Worm (Caenorhabditis elegans) whole organism, late embryonic: ENCODE measurements around the gene abu-1.

Experiments used
- ceh-22 ChIP-seq: sonication (generic microtip); optimal IDR thresholded peaks from 2 replicates; lab custom pipeline; 2017; ENCODE audit warnings: missing biosample characterization, missing genetic modification characterization
- ceh-45 ChIP-seq: fragments of 200-800 bp; sonication (Bioruptor generic); IDR thresholded peaks from 2 replicates; pipeline ENCODE4 v1.3.6; 2022; ENCODE audit warnings: missing genetic modification reagents, missing genetic modification characterization, missing compliant biosample characterization
- che-1 ChIP-seq: sonication (generic microtip); optimal IDR thresholded peaks from 2 replicates; lab custom pipeline; 2016; ENCODE audit warnings: mild to moderate bottlenecking, missing genetic modification characterization, missing compliant biosample characterization
- dve-1 ChIP-seq: sonication (generic microtip); optimal IDR thresholded peaks from 2 replicates; lab custom pipeline; 2017; ENCODE audit warnings: antibody characterized with exemption, mild to moderate bottlenecking, missing genetic modification characterization, missing compliant biosample characterization
- elt-2 ChIP-seq: sonication (generic microtip); optimal IDR thresholded peaks from 2 replicates; lab custom pipeline; 2016; ENCODE audit warnings: missing genetic modification reagents, missing genetic modification characterization, missing compliant biosample characterization
- eyg-1 ChIP-seq: sonication (generic microtip); optimal IDR thresholded peaks from 2 replicates; lab custom pipeline; 2016; ENCODE audit warnings: missing genotype, missing genetic modification characterization, missing compliant biosample characterization
- lim-6 ChIP-seq: sonication (generic microtip); optimal IDR thresholded peaks from 2 replicates; lab custom pipeline; 2016; ENCODE audit warnings: missing genetic modification characterization, missing compliant biosample characterization
- lin-11 ChIP-seq: fragments of 200-800 bp; sonication (Bioruptor generic); optimal IDR thresholded peaks from 2 replicates; lab custom pipeline; 2018; ENCODE audit warnings: mild to moderate bottlenecking, missing genetic modification characterization, missing compliant biosample characterization
- mec-3 ChIP-seq: sonication (generic microtip); optimal IDR thresholded peaks from 2 replicates; lab custom pipeline; 2016; ENCODE audit warnings: borderline replicate concordance, missing genetic modification characterization, missing compliant biosample characterization
- nhr-11 ChIP-seq: fragments of 150-350 bp; optimal IDR thresholded peaks from 2 replicates; lab custom pipeline; 2014; ENCODE audit warnings: missing biosample characterization, missing genetic modification characterization
- odd-2 ChIP-seq: sonication (generic microtip); optimal IDR thresholded peaks from 2 replicates; lab custom pipeline; 2017; ENCODE audit warnings: antibody characterized with exemption, mild to moderate bottlenecking, missing genetic modification characterization, missing compliant biosample characterization
- tbx-2 ChIP-seq: sonication (generic microtip); optimal IDR thresholded peaks from 2 replicates; lab custom pipeline; 2016; ENCODE audit warnings: missing genetic modification characterization, missing compliant biosample characterization
- zip-5 ChIP-seq: sonication (generic microtip); optimal IDR thresholded peaks from 2 replicates; lab custom pipeline; 2016; ENCODE audit warnings: missing genetic modification characterization, missing compliant biosample characterization

DNA sequence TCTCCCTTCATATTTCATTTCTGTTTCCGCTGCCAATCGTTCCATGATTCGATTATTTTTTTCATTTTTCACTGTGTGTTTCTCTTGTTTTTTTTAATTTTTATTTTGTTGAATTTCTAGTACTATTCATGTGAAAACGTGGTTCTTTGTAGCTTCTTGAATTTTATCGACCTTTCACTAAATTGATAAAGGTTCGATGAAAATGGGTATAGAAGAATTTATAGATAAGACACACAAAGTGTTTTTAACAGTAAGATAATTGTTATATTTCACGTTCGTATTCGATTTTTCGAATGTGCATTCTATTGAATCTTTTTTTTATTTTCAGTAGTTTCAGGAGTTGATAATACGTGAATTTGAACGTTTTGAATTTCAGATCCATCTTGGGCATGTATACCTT is 9.7 kb downstream of the abu-1 start, which contains the start of gene ugt-49:
- TF ChIP-seq lim-6 (tag; lab: Kevin White, UChicago) = no peak
- no peak for TF ChIP-seq lin-11 (tag; lab: Kevin White, UChicago)
- TF ChIP-seq tbx-2 (tag; lab: Kevin White, UChicago) = no peak
- no peak for TF ChIP-seq nhr-11
- TF ChIP-seq dve-1 (tag; lab: Kevin White, UChicago) = no peak
- no peak for TF ChIP-seq odd-2
- no peak for TF ChIP-seq che-1 (tag; lab: Kevin White, UChicago)
- TF ChIP-seq zip-5 (tag; lab: Kevin White, UChicago) = no peak
- TF ChIP-seq mec-3 (tag; lab: Kevin White, UChicago) = no peak
- no peak for TF ChIP-seq ceh-22
- no peak for TF ChIP-seq elt-2
- no peak for TF ChIP-seq eyg-1 (tag; lab: Kevin White, UChicago)
- TF ChIP-seq ceh-45 (GFP tag; lab: Robert Waterston, UW) = no peak
